Worm (Caenorhabditis elegans): ENCODE results near the gene Y53G8AM.4.

ce11 chrIII:3248307-3249037 is 7.0 kb downstream of the Y53G8AM.4 start, which contains the start of gene nduf-9:
- TF ChIP-seq mep-1 (tag; optimal IDR thresholded peaks at IDR 0.05): no peak
- TF ChIP-seq dve-1 (tag; optimal IDR thresholded peaks at IDR 0.05; ENCODE audit: insufficient read depth): no peak
- TF ChIP-seq R02D3.7 (tag; optimal IDR thresholded peaks at IDR 0.05): no peak
- TF ChIP-seq ceh-82 (tag; optimal IDR thresholded peaks at IDR 0.05): no peak
- TF ChIP-seq nhr-76 (tag; optimal IDR thresholded peaks at IDR 0.05): no peak

Measured in whole organism, L4 larva.